Fruit fly (Drosophila melanogaster) S2 (cell line): ENCODE data around the gene Jon99Fi.

Experiments
- CG8478 ChIP-seq: fragments of >200 bp; optimal IDR thresholded peaks from 2 replicates; lab custom pipeline; 2018
- CTCF ChIP-seq, 2 experiments: fragments of >200 bp; optimal IDR thresholded peaks; 2 replicates each; lab custom pipeline; 2018

Gene Jon99Fi

DNA sequence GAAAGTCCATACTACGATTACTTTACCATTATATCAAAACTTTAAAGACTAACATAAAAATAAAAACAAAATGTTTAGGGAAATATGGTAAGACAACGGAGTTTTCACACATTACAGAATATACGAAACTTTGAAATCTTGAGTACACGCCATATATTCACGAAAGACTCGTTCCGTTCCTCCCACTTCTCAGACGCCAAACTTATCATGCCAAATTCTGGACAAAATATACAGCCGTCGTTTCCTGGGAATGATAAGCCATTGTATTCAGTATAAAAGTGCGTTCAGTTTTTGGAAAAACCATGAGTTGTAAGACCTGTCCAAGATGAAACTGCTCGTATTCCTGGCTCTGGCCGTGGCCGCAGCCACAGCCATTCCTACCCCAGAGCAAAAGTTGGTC is at the start of gene Jon99Fi:
Jon99Fi (plus strand) TSS at position 301 of the 400 bp plus-strand sequence.
- TF ChIP-seq CG8478 (lab: Kevin White, UChicago) = no peak
- TF ChIP-seq CTCF (optimal IDR thresholded peaks at IDR 0.05; lab: Kevin White, UChicago) = no peak

DNA sequence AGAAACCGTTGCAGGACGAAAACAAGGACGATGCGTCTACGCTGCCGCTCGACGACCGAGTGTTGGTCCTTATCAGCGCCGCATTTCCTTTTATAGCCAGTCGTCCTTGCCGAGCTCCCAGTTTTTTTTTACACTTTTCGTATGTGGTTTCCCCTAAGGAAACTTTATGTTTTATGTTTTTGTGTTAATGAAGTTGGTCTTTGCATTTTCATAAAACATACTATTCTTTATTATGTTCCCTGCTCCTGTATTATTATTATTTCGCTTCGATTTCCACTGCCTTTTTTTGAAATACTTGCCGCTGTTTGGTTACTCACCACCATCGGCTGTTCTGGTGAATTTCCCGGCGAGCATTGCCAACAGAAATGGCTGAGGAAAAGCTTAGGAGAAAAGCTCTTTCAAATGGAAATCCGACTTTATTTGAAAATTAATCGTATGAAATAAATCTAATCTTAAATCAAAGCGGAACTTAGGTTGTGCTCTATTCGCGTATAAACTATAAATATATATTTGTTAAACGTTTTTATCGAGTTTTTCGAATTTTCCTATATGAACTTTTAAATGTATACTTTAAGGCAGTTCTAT is 45.1 kb upstream of the Jon99Fi start, which contains the start of gene CG15537:
CG15537 (minus strand) TSS at position 51 of the 585 bp plus-strand sequence.
- TF ChIP-seq CG8478 (lab: Kevin White, UChicago) = no peak
- TF ChIP-seq CTCF (optimal IDR thresholded peaks at IDR 0.05; lab: Kevin White, UChicago) = no peak

DNA sequence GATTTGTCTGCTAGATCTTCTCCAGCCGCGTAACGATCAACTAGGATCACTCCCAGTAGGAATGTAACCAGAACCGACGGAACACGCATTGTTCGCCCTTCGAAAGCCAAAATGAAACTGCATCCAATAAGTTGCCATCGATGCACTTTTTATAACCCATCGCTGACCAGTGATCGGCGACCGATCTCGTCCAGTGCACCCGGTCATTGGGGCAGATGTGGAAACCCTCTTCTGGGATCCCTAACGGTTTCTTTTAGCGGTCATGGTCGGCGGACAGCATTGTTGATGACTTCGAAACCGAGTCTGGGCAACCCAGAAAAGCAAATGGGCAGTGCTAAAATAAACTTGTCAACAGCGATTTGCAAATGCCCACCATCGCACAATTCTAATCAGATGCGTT is 43.8 kb upstream of the Jon99Fi start, which contains the start of gene Osi23:
Osi23 (minus strand) TSS at position 101 of the 400 bp plus-strand sequence.
- no peak for TF ChIP-seq CG8478 (lab: Kevin White, UChicago)
- TF ChIP-seq CTCF (optimal IDR thresholded peaks at IDR 0.05; lab: Kevin White, UChicago) = no peak

DNA sequence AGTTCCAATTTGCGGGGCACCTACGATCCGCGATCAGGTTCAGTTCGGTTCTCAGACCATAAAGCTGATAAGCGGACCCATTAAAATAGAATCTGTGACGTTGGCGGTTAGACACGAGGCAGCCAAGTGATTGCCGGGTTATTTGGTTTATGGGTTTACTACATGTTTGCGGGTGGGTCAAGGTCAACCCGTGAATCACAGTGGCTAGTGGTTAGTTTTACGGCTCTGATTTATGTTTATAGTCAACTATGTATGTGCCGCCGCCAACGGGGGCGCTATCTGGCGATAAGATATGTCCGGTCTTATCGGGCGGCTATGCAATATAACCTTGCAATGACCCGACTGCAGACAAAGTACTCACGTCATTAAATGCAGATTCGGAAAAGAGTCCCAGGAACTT is 39.3 kb upstream of the Jon99Fi start:
- TF ChIP-seq CTCF (optimal IDR thresholded peaks at IDR 0.05; lab: Kevin White, UChicago) (no peak), CG8478 (lab: Kevin White, UChicago) (no peak)

DNA sequence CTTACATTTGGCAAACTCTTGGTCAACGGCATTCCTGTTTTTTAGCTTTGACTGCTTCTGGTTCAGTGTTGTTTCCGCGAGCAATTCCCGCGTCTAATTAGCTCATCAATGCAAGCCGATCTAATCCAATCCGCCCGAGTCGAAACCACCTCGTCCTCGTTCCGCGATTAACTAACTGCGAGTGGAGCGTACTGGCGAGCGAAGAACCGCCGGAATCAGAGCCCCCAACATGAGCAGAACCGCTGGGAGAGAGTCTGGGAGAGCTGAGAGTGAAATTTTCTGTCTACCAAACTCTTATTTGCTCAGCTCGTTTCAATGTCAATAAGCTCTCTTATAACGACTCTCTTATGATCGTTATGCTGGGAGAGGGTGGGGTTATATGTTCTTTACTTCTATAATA is 38.5 kb upstream of the Jon99Fi start:
- TF ChIP-seq CG8478 (lab: Kevin White, UChicago) (no peak), CTCF (optimal IDR thresholded peaks at IDR 0.05; lab: Kevin White, UChicago) (no peak)

DNA sequence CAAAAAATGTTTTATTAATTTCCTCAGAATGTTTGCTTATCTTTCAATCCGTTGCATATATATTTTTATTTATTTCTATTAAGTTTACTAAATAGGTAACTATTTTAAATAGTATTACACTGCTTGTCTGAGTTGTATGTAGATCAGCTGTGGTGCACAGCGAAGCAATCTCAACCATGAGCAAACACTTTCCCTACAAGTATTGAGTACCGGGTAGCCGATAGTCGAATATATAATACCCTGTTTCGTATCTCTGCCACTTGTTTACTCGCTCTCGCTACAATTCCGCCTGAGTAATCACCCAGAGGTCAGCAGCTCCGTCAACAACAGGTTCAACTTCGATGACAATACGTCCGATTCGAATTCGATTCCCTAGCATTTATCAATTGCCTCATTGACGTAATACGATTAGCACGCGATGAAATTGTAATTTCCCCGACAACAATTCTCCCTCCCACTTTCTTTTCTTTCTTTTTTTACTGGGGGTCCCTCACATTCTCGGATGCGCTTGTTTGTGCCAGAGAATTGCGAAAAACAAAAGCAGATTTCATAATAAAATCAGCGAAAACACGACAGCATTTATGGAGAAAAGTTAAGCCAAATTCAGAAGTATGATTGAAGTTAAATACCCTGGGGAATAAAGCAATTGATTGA is 37.9 kb upstream of the Jon99Fi start:
- TF ChIP-seq CG8478 (lab: Kevin White, UChicago) = no peak
- TF ChIP-seq CTCF (optimal IDR thresholded peaks at IDR 0.05; lab: Kevin White, UChicago) = no peak

DNA sequence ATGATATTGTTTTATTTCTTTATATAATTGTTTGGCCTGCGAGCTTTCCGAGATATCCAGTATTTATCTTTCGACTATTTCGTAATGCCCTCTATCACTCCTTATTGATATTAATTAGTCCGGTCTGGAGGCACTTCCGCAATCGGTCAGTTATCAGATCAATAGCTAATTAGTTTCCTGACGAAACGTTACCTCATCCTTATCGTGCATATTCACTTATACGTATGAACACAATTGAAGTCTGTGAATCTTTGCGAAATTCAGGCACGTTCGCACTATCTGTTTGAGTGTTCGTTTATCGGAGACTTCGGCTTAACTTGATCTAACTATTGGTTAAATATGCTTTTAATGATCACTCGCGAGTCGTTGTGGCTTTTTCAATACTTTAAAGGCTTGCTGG is 35.5 kb upstream of the Jon99Fi start:
- TF ChIP-seq CG8478 (lab: Kevin White, UChicago) (no peak), CTCF (optimal IDR thresholded peaks at IDR 0.05; lab: Kevin White, UChicago) (no peak)

DNA sequence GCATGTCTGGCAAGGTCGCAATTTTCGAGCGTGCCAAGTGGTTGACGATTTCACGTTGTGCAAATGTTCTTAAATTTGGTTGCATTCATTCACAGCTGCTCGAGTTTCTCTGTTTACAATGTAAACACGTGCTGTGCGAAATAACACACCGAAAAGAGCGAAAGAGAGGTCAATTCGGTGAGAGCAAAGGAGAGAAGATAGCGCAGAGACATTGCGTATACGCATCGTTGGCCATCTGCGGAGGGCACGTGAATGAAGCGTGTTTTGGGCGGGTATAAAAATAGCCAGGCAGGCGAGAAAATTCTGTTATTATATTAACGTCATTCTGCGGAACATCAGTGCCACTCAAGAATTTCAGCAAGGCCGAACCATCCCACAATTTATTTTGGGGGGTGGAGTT is 34.3 kb upstream of the Jon99Fi start:
- TF ChIP-seq CTCF (optimal IDR thresholded peaks at IDR 0.05; lab: Kevin White, UChicago) (no peak), CG8478 (lab: Kevin White, UChicago) (no peak)

DNA sequence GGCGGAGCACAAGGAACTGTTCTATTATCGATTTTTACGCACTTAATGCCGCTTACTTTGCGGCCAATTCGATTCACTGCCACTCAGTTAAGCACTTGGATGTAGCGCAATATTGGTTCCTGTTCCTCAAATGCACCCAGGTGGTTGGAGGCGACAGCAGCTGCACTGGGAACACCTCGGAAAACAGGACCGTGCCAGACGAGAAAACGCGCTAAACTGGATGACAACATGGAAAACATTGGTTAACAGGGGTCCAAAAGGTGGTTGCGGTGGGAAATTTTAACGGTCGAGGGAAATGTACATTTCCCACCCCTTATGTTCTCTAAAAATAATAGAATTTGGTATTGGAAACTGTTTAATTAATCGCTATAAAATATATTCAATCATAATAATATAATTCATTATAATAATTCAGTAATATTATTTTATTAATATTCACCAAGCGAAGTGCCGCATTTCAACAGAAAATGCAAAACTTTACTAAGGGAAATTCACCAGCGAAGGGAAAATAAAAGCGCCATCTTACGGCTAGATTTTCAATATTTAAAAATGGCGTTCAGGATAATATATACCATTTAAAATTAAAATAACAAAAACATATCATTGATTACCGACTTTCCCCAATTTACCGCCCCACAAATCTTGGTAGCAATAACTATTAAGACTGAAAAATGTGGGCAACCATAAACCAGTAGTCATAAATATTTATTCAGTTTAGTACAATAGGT is 32.8 kb upstream of the Jon99Fi start, which contains the start of gene aralar1:
aralar1 (minus strand) TSS at position 51 of the 728 bp plus-strand sequence.
- TF ChIP-seq CTCF (optimal IDR thresholded peaks at IDR 0.05; lab: Kevin White, UChicago) (peak in 1 of 2 experiments; percentile 64), CG8478 (lab: Kevin White, UChicago) (no peak)

DNA sequence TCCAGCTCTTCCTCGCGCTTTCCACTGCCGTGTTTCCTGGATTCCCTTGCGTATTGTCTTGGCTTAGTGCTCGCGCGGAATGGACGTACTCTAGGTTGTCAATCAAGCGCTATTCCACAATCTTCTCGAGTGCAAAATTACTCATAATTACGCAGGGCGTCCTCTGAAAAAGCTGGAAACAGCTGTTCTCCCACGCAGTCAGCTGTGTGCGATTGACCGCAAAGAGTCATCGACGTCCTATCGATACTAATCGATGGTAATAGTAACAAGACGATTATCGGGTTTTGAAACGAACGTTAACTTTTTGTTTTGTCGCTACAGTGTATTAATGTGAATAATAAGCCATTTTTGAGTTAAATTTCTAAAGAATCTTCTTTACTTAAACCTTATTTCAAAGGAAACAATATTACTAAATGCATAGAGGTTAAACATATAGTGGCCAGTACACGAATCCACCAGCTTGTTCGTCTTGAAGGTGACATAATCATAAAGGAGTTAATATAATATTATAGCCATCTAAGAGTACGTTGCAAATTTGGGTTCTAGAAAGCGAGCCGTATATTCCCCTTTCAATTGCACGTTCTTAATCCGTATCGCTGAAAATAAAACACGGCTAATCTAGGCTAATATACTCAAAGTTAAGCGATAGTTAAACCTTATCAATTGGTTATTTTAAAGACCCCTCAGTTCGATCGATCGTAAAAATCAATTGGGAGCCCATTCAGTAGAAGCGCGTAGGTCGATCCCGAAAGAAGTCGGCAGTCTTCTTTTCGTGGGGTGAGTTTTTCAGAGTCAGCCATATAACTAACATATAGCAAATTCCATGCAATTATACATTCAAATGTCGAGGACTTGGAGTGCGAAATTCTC is 29.5 kb upstream of the Jon99Fi start, which contains the start of the genes CG2224 and CDase:
CG2224 (minus strand) TSS at position 235 of the 870 bp plus-strand sequence.
CDase (plus strand) TSS at position 456 of the 870 bp plus-strand sequence.
- TF ChIP-seq CTCF (optimal IDR thresholded peaks at IDR 0.05; lab: Kevin White, UChicago) (peak; percentile 7 to 14), CG8478 (lab: Kevin White, UChicago) (no peak)

DNA sequence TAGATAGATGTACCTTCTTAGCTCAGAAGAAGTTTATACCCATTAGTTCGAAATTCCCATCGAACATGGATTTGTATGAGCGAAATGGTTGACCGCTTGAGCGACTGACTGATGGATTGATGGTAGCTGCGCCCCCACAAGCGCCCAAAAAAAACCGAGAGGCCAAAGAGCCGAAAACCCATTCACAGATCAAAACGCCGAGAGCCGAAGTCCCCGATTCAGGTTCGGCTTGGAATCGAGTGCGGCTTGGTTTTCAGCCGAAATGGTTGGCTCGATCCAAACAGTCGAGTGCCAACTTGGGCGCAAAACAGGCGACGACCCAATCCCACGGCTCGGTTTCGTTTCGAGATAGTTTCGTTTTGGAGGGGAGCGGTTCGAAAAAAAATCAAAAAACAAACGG is 28.6 kb upstream of the Jon99Fi start:
- TF ChIP-seq CG8478 (lab: Kevin White, UChicago) (no peak), CTCF (optimal IDR thresholded peaks at IDR 0.05; lab: Kevin White, UChicago) (no peak)

DNA sequence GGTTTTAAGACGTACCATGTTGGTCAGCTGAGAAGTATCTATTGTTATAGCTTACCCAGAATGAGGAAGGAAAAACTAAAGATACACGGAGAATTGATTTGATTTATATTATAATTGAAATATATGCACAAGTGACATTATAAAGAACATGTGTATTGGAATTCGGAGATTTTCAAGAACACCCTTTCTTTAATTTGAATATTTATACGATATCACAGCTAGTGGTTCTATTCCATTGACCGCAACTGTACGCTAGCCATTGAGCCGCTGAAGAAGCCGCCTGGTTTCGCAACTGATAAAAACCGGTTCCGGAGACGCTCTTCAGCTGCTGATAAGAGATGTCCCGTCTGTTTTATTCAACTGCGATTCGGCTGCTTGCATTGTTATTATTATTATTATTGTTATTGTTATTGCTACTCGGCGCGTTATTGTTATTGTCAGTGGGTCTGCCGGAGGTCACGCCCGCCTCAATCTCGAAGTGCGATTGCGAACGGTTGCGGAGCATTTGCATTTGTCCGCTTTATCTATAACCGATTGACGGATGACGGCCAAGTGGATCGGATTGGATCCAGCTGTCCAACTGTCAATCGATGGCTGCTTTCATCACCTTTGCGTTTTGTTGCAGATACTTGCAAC is 27.0 kb upstream of the Jon99Fi start:
- TF ChIP-seq CG8478 (lab: Kevin White, UChicago) = no peak
- TF ChIP-seq CTCF (optimal IDR thresholded peaks at IDR 0.05; lab: Kevin White, UChicago) = no peak

DNA sequence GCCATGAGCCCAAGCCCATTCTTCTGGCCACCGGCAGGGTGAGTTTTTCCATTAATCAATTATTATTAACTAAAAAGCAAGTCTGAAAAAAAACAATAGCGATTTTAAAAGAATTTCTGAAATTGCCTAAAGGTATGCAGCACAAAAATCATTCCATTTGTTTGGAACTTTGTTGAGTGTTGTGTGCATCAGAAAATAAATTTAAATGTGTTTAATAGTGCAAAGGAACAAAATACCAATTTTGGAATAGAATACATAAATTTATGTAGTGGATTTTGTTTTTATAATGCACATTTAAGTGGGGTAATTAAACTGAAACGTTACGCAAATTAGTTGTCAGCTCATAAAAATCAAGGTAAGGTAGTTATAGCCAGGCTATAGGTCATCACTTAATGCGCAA is 24.5 kb upstream of the Jon99Fi start:
- TF ChIP-seq CG8478 (lab: Kevin White, UChicago) (no peak), CTCF (optimal IDR thresholded peaks at IDR 0.05; lab: Kevin White, UChicago) (no peak)
